Worm (Caenorhabditis elegans) whole organism, late embryonic: ENCODE data around the gene unc-2.

Experiments used
- ama-1 ChIP-seq: fragments of 150-350 bp; optimal IDR thresholded peaks from 2 replicates; lab custom pipeline; 2014
- unc-86 ChIP-seq: sonication (generic microtip); optimal IDR thresholded peaks from 2 replicates; lab custom pipeline; 2016; ENCODE audit warnings: missing genetic modification characterization, missing compliant biosample characterization

ce11 chrX:2795054-2795453, 31.7 kb upstream of the unc-2 start:
- TF ChIP-seq unc-86 (tag; lab: Kevin White, UChicago) (no peak), ama-1 (lab: Kevin White, UChicago) (no peak)
